Fruit fly (Drosophila melanogaster) whole organism, larva: Measurements from ENCODE around the gene CG45487.

Experiments
- noc ChIP-seq: fragments of 200-800 bp; sonication (Bioruptor generic); optimal IDR thresholded peaks from 3 replicates; lab custom pipeline; 2019; ENCODE audit warnings: missing biosample characterization, mild to moderate bottlenecking, missing genetic modification characterization, moderate library complexity

CG45487 gene

DNA sequence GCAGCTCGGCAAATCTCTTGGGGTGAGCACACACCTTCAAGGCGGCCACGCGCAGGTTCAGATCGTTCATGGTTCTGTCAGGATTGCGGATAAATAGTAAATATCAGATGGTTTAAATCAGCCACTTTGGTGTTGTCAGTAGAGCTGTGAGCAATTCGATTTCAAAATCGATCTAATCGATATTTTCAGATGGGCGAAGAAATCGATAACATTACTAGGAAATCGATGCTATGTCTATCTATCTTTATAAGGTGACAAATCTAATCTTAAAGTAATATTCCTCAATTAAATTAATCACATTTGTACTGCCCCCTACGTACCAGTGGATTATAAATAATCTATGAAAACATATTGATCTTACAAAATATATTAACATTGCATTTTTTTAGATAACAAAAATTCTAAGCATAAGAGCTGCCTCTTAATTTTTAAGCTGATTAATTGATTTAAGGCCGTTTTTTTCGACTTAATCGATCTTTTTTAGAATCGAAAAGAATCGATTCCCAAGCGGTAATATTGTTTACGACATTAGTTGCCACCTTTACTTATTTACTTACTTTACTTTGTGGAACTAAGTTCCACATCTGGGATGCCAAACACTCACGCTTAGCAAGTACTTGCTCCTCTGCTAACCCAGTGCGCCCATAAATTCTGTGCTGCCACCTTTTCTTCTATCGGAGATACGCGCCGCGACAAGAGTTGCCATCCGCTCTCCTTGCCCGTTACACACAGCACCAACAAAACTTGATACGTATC is 49.5 kb downstream of the CG45487 start, which contains the start of gene THADA:
Gene THADA (minus strand): TSS at position 136 of the 756 bp plus-strand sequence.
- no peak for TF ChIP-seq noc (tag; lab: Kevin White, UChicago)
